Fruit fly (Drosophila melanogaster) whole organism, embryonic: ENCODE results near the gene VhaAC45RP.

Experiments used
- Atf-2 ChIP-seq: fragments of 200-800 bp; sonication (Bioruptor generic); optimal IDR thresholded peaks from 2 replicates; lab custom pipeline; 2016; ENCODE audit warnings: missing biosample characterization, missing genetic modification characterization
- BtbVII ChIP-seq: fragments of 200-800 bp; sonication (Bioruptor generic); optimal IDR thresholded peaks from 3 replicates; lab custom pipeline; 2017; ENCODE audit warnings: missing biosample characterization, mild to moderate bottlenecking, missing genetic modification characterization
- CG10209 ChIP-seq: fragments of 200-800 bp; sonication (Bioruptor generic); optimal IDR thresholded peaks from 3 replicates; lab custom pipeline; 2017; ENCODE audit warnings: missing biosample characterization, mild to moderate bottlenecking, missing genetic modification characterization, missing genetic modification reagents
- CG11085 ChIP-seq: fragments of 200-800 bp; sonication (Bioruptor generic); IDR thresholded peaks from 2 replicates; pipeline ENCODE4 v1.3.6; 2022; ENCODE audit warnings: missing biosample characterization, missing genetic modification characterization
- CG11560 ChIP-seq: fragments of 200-800 bp; sonication (Bioruptor generic); IDR thresholded peaks from 3 replicates; pipeline ENCODE4 v1.3.6; 2022; ENCODE audit warnings: missing biosample characterization, missing genetic modification characterization
- CG12769 ChIP-seq: fragments of 200-800 bp; sonication (Bioruptor generic); optimal IDR thresholded peaks from 2 replicates; lab custom pipeline; 2019; ENCODE audit warnings: missing biosample characterization, mild to moderate bottlenecking, missing genetic modification characterization, moderate library complexity
- CG13123 ChIP-seq: fragments of 200-800 bp; sonication (Bioruptor generic); optimal IDR thresholded peaks from 2 replicates; lab custom pipeline; 2016; ENCODE audit warnings: missing biosample characterization, missing genetic modification characterization
- CG15696 ChIP-seq: fragments of 200-800 bp; sonication (Bioruptor generic); optimal IDR thresholded peaks from 2 replicates; lab custom pipeline; 2019; ENCODE audit warnings: missing biosample characterization, mild to moderate bottlenecking, missing genetic modification characterization, moderate library complexity
- CG1647 ChIP-seq: fragments of 200-800 bp; sonication (Bioruptor generic); optimal IDR thresholded peaks from 3 replicates; lab custom pipeline; 2016; ENCODE audit warnings: missing biosample characterization, missing genetic modification characterization
- CG2120 ChIP-seq: fragments of 200-800 bp; sonication (Bioruptor generic); optimal IDR thresholded peaks from 3 replicates; lab custom pipeline; 2016; ENCODE audit warnings: missing biosample characterization, missing genetic modification characterization
- CG2199 ChIP-seq: fragments of 200-800 bp; sonication (Bioruptor generic); IDR thresholded peaks from 3 replicates; pipeline ENCODE4 v1.3.6; 2022; ENCODE audit warnings: missing biosample characterization, missing genetic modification characterization
- CG32767 ChIP-seq: fragments of 200-800 bp; sonication (Bioruptor generic); IDR thresholded peaks from 2 replicates; pipeline ENCODE4 v1.3.6; 2022; ENCODE audit warnings: missing biosample characterization, missing genetic modification characterization
- CG4707 ChIP-seq: fragments of 200-800 bp; sonication (Bioruptor generic); optimal IDR thresholded peaks from 2 replicates; lab custom pipeline; 2018; ENCODE audit warnings: missing biosample characterization, mild to moderate bottlenecking, missing genetic modification characterization, moderate library complexity
- CG6254 ChIP-seq: fragments of 200-800 bp; sonication (Bioruptor generic); optimal IDR thresholded peaks from 3 replicates; lab custom pipeline; 2017; ENCODE audit warnings: mild to moderate bottlenecking, missing biosample characterization, missing genetic modification reagents, missing genetic modification characterization
- CG7745 ChIP-seq: fragments of 200-800 bp; sonication (Bioruptor generic); optimal IDR thresholded peaks from 2 replicates; lab custom pipeline; 2018; ENCODE audit warnings: missing biosample characterization, mild to moderate bottlenecking, missing genetic modification characterization, moderate library complexity
- CHES-1-like ChIP-seq: fragments of 200-800 bp; sonication (Bioruptor generic); optimal IDR thresholded peaks from 2 replicates; lab custom pipeline; 2016; ENCODE audit warnings: missing biosample characterization, missing genetic modification characterization
- Dip3 ChIP-seq: fragments of 200-800 bp; sonication (Bioruptor generic); optimal IDR thresholded peaks from 3 replicates; lab custom pipeline; 2016; ENCODE audit warnings: missing biosample characterization, missing genetic modification characterization
- Dref ChIP-seq: fragments of 200-800 bp; sonication (Bioruptor generic); IDR thresholded peaks from 2 replicates; pipeline ENCODE4 v1.3.6; 2022; ENCODE audit warnings: missing biosample characterization, missing genetic modification characterization
- Ets65A ChIP-seq: fragments of 200-800 bp; sonication (Bioruptor generic); peaks from one replicate; lab custom pipeline; 2016; ENCODE audit warnings: missing biosample characterization, missing genetic modification characterization
- HLH3B ChIP-seq: fragments of 200-800 bp; sonication (Bioruptor generic); IDR thresholded peaks from 2 replicates; pipeline ENCODE4 v1.3.6; 2022; ENCODE audit warnings: missing biosample characterization, missing genetic modification characterization
- Mrtf ChIP-seq: fragments of 200-800 bp; sonication (Bioruptor generic); IDR thresholded peaks from 3 replicates; pipeline ENCODE4 v1.3.6; 2022; ENCODE audit warnings: missing biosample characterization, missing genetic modification characterization
- Neu2 ChIP-seq: fragments of 200-800 bp; sonication (Bioruptor generic); optimal IDR thresholded peaks from 3 replicates; lab custom pipeline; 2016; ENCODE audit warnings: missing biosample characterization, missing genetic modification characterization, borderline replicate concordance
- Nf-YC ChIP-seq: fragments of 200-800 bp; optimal IDR thresholded peaks from 3 replicates; lab custom pipeline; 2019; ENCODE audit warnings: missing biosample characterization, mild to moderate bottlenecking, missing genetic modification characterization, moderate library complexity
- Pdp1 ChIP-seq, 2 experiments: fragments of 200-800 bp; sonication (Bioruptor generic); optimal IDR thresholded peaks; 3 replicates each; lab custom pipeline; 2016; ENCODE audit warnings: missing biosample characterization in 2 of 2, missing genetic modification characterization in 2 of 2, mild to moderate bottlenecking in 1 of 2, moderate library complexity in 1 of 2
- Ptx1 ChIP-seq: fragments of 200-800 bp; sonication (Bioruptor generic); IDR thresholded peaks from 2 replicates; pipeline ENCODE4 v1.3.6; 2022; ENCODE audit warnings: missing biosample characterization, missing genetic modification characterization
- Ssrp ChIP-seq: fragments of 200-800 bp; sonication (Bioruptor generic); optimal IDR thresholded peaks from 2 replicates; lab custom pipeline; 2018; ENCODE audit warnings: missing biosample characterization, mild to moderate bottlenecking, missing genetic modification characterization, moderate library complexity
- Xbp1 ChIP-seq: fragments of 200-800 bp; sonication (Bioruptor generic); optimal IDR thresholded peaks from 3 replicates; lab custom pipeline; 2016; ENCODE audit warnings: missing biosample characterization, mild to moderate bottlenecking, missing genetic modification characterization
- aop ChIP-seq: fragments of 200-800 bp; sonication (Bioruptor generic); IDR thresholded peaks from 2 replicates; pipeline ENCODE4 v1.3.6; 2022; ENCODE audit warnings: missing biosample characterization, missing genetic modification characterization
- ash1 ChIP-seq: fragments of 200-800 bp; sonication (Bioruptor generic); optimal IDR thresholded peaks from 2 replicates; lab custom pipeline; 2018; ENCODE audit warnings: missing biosample characterization, mild to moderate bottlenecking, missing genetic modification characterization
- chif ChIP-seq, 2 experiments: fragments of 200-800 bp; sonication (Bioruptor generic); optimal IDR thresholded peaks; 3 replicates each; lab custom pipeline; 2016; ENCODE audit warnings: missing biosample characterization in 2 of 2, missing genetic modification characterization in 2 of 2
- chinmo ChIP-seq: fragments of 200-800 bp; sonication (Bioruptor generic); IDR thresholded peaks from 4 replicates; pipeline ENCODE4 v1.3.6; 2022; ENCODE audit warnings: missing biosample characterization, missing genetic modification characterization; ENCODE audit not compliant: partially characterized antibody
- dimm ChIP-seq: fragments of 200-800 bp; sonication (Bioruptor generic); IDR thresholded peaks from 2 replicates; pipeline ENCODE4 v1.3.6; 2022; ENCODE audit warnings: missing biosample characterization, missing genetic modification characterization
- dmrt99B ChIP-seq: fragments of 200-800 bp; sonication (Bioruptor generic); optimal IDR thresholded peaks from 2 replicates; lab custom pipeline; 2018; ENCODE audit warnings: missing biosample characterization, mild to moderate bottlenecking, missing genetic modification characterization, moderate library complexity
- emc ChIP-seq: fragments of 200-800 bp; sonication (Bioruptor generic); optimal IDR thresholded peaks from 2 replicates; lab custom pipeline; 2016; ENCODE audit warnings: missing biosample characterization, missing genetic modification characterization
- fd3F ChIP-seq: fragments of 200-800 bp; sonication (Bioruptor generic); optimal IDR thresholded peaks from 2 replicates; lab custom pipeline; 2018; ENCODE audit warnings: missing biosample characterization, mild to moderate bottlenecking, missing genetic modification characterization, moderate library complexity
- gce ChIP-seq: fragments of 200-800 bp; sonication (Bioruptor generic); IDR thresholded peaks from 3 replicates; pipeline ENCODE4 v1.3.6; 2022; ENCODE audit warnings: missing biosample characterization, missing genetic modification characterization
- lilli ChIP-seq: fragments of 200-800 bp; sonication (Bioruptor generic); optimal IDR thresholded peaks from 3 replicates; lab custom pipeline; 2016; ENCODE audit warnings: missing biosample characterization, missing genetic modification characterization
- lmd ChIP-seq: fragments of 200-800 bp; sonication (Bioruptor generic); IDR thresholded peaks from 2 replicates; pipeline ENCODE4 v1.3.6; 2022; ENCODE audit warnings: missing biosample characterization, missing genetic modification characterization
- luna ChIP-seq: fragments of 200-800 bp; sonication (Bioruptor generic); optimal IDR thresholded peaks from 2 replicates; lab custom pipeline; 2016; ENCODE audit warnings: missing biosample characterization, missing genetic modification characterization
- nerfin-2 ChIP-seq: fragments of 200-800 bp; sonication (Bioruptor generic); IDR thresholded peaks from 2 replicates; pipeline ENCODE4 v1.3.6; 2022; ENCODE audit warnings: missing biosample characterization, missing genetic modification characterization; ENCODE audit not compliant: partially characterized antibody
- org-1 ChIP-seq: fragments of 200-800 bp; sonication (Bioruptor generic); optimal IDR thresholded peaks from 2 replicates; lab custom pipeline; 2017; ENCODE audit warnings: missing biosample characterization, missing genetic modification characterization
- pita ChIP-seq: fragments of 200-800 bp; sonication (Bioruptor generic); optimal IDR thresholded peaks from 2 replicates; lab custom pipeline; 2017; ENCODE audit warnings: missing biosample characterization, mild to moderate bottlenecking, missing genetic modification characterization
- pum ChIP-seq: fragments of 200-800 bp; sonication (Bioruptor generic); optimal IDR thresholded peaks from 2 replicates; lab custom pipeline; 2016; ENCODE audit warnings: missing biosample characterization, missing genetic modification characterization
- ranshi ChIP-seq: fragments of 200-800 bp; sonication (Bioruptor generic); IDR thresholded peaks from 2 replicates; pipeline ENCODE4 v1.3.6; 2022; ENCODE audit warnings: missing biosample characterization, missing genetic modification characterization
- ro ChIP-seq: fragments of 200-800 bp; sonication (Bioruptor generic); IDR thresholded peaks from 2 replicates; pipeline ENCODE4 v1.3.6; 2022; ENCODE audit warnings: missing biosample characterization, missing genetic modification characterization
- sd ChIP-seq: fragments of 200-800 bp; sonication (Bioruptor generic); optimal IDR thresholded peaks from 3 replicates; lab custom pipeline; 2018; ENCODE audit warnings: missing biosample characterization, mild to moderate bottlenecking, missing genetic modification characterization, moderate library complexity
- so ChIP-seq: fragments of 200-800 bp; sonication (Bioruptor generic); IDR thresholded peaks from 3 replicates; pipeline ENCODE4 v1.3.6; 2022; ENCODE audit warnings: missing biosample characterization, missing genetic modification characterization
- sr ChIP-seq: fragments of 200-800 bp; sonication (Bioruptor generic); IDR thresholded peaks from 3 replicates; pipeline ENCODE4 v1.3.6; 2022; ENCODE audit warnings: missing biosample characterization, missing genetic modification characterization
- zen2 ChIP-seq: fragments of 200-800 bp; sonication (Bioruptor generic); IDR thresholded peaks from 3 replicates; pipeline ENCODE4 v1.3.6; 2022; ENCODE audit warnings: missing biosample characterization, missing genetic modification characterization; ENCODE audit not compliant: partially characterized antibody

The VhaAC45RP gene

DNA sequence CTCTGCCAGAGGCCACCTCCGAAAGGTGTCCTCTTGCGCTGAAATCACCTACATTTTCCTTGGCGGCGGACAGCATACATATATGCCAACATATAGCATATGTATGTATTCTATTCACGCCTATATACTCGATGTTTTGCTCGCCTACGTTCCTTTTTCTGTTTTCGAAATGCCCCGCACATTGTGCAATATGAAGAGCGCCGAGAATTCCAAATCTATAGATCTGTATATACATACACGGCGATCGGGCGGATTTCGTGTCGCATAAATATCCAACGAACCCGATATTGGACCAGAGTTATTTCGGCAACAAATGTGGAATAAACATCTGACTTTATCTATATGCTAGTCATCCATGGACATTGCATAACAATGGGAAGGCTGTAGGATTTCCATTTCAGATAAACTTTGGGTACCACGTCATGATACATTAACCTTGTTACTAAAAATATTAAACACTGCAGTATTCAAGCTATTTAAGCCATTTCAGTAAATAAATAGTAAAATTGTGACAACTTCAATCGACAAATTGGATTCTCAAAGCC lies 8.9 kb upstream of the VhaAC45RP start:
- TF ChIP-seq luna (GFP tag; lab: Kevin White, UChicago) (no peak), Neu2 (no peak), CG6254 (GFP tag; lab: Kevin White, UChicago) (no peak), CG10209 (GFP tag; lab: Kevin White, UChicago) (no peak), CG11085 (no peak), dimm (no peak), CG12769 (tag; lab: Kevin White, UChicago) (peak; percentile 62), sd (tag; lab: Kevin White, UChicago) (peak; percentile 83), nerfin-2 (GFP tag; lab: Robert Waterston, UW) (no peak), BtbVII (no peak), Ets65A (GFP tag; lab: Kevin White, UChicago) (peak; percentile 37), Ssrp (tag; lab: Kevin White, UChicago) (no peak), fd3F (no peak), Xbp1 (GFP tag; lab: Kevin White, UChicago) (no peak), sr (GFP tag; lab: Robert Waterston, UW) (peak; percentile 81), pita (no peak), ro (GFP tag; lab: Robert Waterston, UW) (no peak), CHES-1-like (GFP tag; lab: Kevin White, UChicago) (no peak), Atf-2 (GFP tag; lab: Kevin White, UChicago) (no peak), pum (GFP tag; lab: Kevin White, UChicago) (no peak), org-1 (GFP tag; lab: Kevin White, UChicago) (no peak), CG2120 (GFP tag; lab: Kevin White, UChicago) (no peak), Pdp1 (GFP tag; optimal IDR thresholded peaks at IDR 0.05; lab: Kevin White, UChicago) (peak in 1 of 2 experiments; percentile 96), chif (GFP tag; optimal IDR thresholded peaks at IDR 0.05; lab: Kevin White, UChicago) (no peak), CG1647 (no peak), chinmo (GFP tag; lab: Robert Waterston, UW) (0 out of 4 replicates have a peak, but pooled peaks have one; percentile 21), Ptx1 (GFP tag; lab: Robert Waterston, UW) (no peak), so (GFP tag; lab: Robert Waterston, UW) (peak; percentile 65; the same call in 1 of the 3 replicates), dmrt99B (no peak)

DNA sequence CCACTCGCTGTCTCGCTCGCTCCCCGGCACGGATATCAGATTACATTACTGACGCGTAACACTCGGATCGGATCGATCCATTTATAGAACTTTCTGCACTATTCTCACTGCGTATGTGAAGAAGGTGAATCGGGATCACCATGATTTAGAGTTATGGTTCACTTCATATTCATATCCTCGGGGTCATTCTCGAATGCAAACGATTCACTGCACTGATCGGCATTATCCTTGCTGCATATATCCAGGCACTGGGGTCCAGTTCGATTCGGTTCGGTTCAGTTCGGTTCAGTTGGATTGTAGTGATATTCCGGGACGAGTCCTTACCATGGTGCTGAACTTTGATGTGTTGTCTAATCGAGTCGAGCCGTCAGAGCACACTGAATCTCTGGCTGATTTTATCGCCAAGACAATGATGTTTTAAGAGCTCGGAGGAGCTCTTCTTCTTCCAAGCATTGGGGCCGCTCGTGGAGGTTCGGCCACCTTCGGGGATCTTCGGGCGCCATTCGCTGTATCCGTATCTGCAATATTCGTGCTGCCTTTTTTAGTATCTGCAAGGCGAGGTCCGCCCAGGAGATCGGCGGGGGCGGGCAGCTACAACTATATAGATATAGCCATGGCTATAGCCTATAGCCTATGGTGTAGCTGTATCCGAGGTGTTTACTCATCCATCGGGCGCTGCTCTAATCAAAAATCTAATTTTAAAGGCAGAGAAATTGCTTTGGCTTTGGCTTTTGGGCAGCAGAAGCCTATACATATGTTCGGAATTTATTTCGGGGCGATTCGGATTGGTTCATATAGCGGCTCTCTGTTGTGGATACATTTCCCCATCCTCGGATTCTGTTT lies 8.2 kb upstream of the VhaAC45RP start, which contains the start of gene Mlc2:
TSS of gene Mlc2 (minus strand) at position 392 of the 843 bp plus-strand sequence.
- TF ChIP-seq Pdp1 (GFP tag; optimal IDR thresholded peaks at IDR 0.05; lab: Kevin White, UChicago), result peak in 1 of 2 experiments; percentile 85
- no peak for TF ChIP-seq zen2
- peak; percentile 54; the same call in 1 of the 3 replicates for TF ChIP-seq Mrtf (GFP tag; lab: Robert Waterston, UW)
- TF ChIP-seq CG11560 (tag; lab: Robert Waterston, UW), result no peak
- no peak for TF ChIP-seq lmd (GFP tag; lab: Robert Waterston, UW)
- TF ChIP-seq HLH3B (GFP tag; lab: Robert Waterston, UW), result no peak
- peak; percentile 37; the same call in 1 of the 2 replicates for TF ChIP-seq CG32767
- no peak for TF ChIP-seq Dip3 (GFP tag; lab: Kevin White, UChicago)
- TF ChIP-seq CG13123, result no peak
- peak; percentile 43 for TF ChIP-seq Nf-YC (tag; lab: Kevin White, UChicago)
- no peak for TF ChIP-seq ranshi (GFP tag; lab: Robert Waterston, UW)
- TF ChIP-seq Dref (GFP tag; lab: Robert Waterston, UW), result no peak
- no peak for TF ChIP-seq CG15696
- no peak for TF ChIP-seq ash1 (GFP tag; lab: Kevin White, UChicago)
- TF ChIP-seq gce (GFP tag; lab: Robert Waterston, UW), result 0 out of 3 replicates have a peak, but pooled peaks have one; percentile 27
- no peak for TF ChIP-seq emc (GFP tag; lab: Kevin White, UChicago)
- TF ChIP-seq Neu2, result no peak
- TF ChIP-seq CG7745, result no peak
- peak; percentile 44 for TF ChIP-seq CG12769 (tag; lab: Kevin White, UChicago)
- TF ChIP-seq aop (GFP tag; lab: Robert Waterston, UW), result no peak
- TF ChIP-seq CG2199 (GFP tag; lab: Robert Waterston, UW), result no peak
- TF ChIP-seq CG4707, result no peak
- TF ChIP-seq Ptx1 (GFP tag; lab: Robert Waterston, UW), result no peak
- TF ChIP-seq lilli, result peak; percentile 84
